Fruit fly (Drosophila melanogaster): ENCODE data around the gene Sms.

Sms gene

dm6 chr3L:12267332-12267914, 9.6 kb downstream of the Sms start, which contains the start of gene CG32100 (continued):
- TF ChIP-seq Dip3 (GFP tag; optimal IDR thresholded peaks at IDR 0.05), result no peak
- no peak for TF ChIP-seq CG2889 (GFP tag; IDR thresholded peaks at IDR 0.05)
- no peak for TF ChIP-seq CG11093 (GFP tag; IDR thresholded peaks at IDR 0.05)
- no peak for TF ChIP-seq ap (GFP tag; IDR thresholded peaks at IDR 0.05)
- TF ChIP-seq Kr (GFP tag; optimal IDR thresholded peaks at IDR 0.05), result no peak
- TF ChIP-seq tx (GFP tag; optimal IDR thresholded peaks at IDR 0.05), result no peak
- TF ChIP-seq caup (GFP tag; optimal IDR thresholded peaks at IDR 0.05; ENCODE audit: severe bottlenecking), result no peak
- TF ChIP-seq CG4617 (GFP tag; optimal IDR thresholded peaks at IDR 0.05; ENCODE audit: borderline replicate concordance), result peak; percentile 27
- no peak for TF ChIP-seq Deaf1 (tag; optimal IDR thresholded peaks at IDR 0.05)
- no peak for TF ChIP-seq CG17361 (GFP tag; IDR thresholded peaks at IDR 0.05)
- peak; percentile 37; the same call in 1 of the 2 replicates for TF ChIP-seq CG13287 (GFP tag; IDR thresholded peaks at IDR 0.05; ENCODE audit: partially characterized antibody)
- no peak for TF ChIP-seq CG10274 (GFP tag; optimal IDR thresholded peaks at IDR 0.05)
- TF ChIP-seq Dp (GFP tag; optimal IDR thresholded peaks at IDR 0.05), result peak; percentile 92
- TF ChIP-seq ranshi (GFP tag; IDR thresholded peaks at IDR 0.05), result no peak
- TF ChIP-seq Trl (optimal IDR thresholded peaks at IDR 0.05), result no peak
- no peak for TF ChIP-seq Trl (GFP tag; optimal IDR thresholded peaks at IDR 0.05)
- no peak for TF ChIP-seq Vsx1 (GFP tag; optimal IDR thresholded peaks at IDR 0.05)
- peak; percentile 83 for TF ChIP-seq sqz (GFP tag; optimal IDR thresholded peaks at IDR 0.05)
- TF ChIP-seq MESR4 (GFP tag; optimal IDR thresholded peaks at IDR 0.05), result peak; percentile 69
- no peak for TF ChIP-seq CG3163 (GFP tag; optimal IDR thresholded peaks at IDR 0.05)
- no peak for TF ChIP-seq Meics (GFP tag; optimal IDR thresholded peaks at IDR 0.05)
- peak; percentile 47 to 91 for TF ChIP-seq crp (GFP tag; optimal IDR thresholded peaks at IDR 0.05)
- no peak for TF ChIP-seq CG11456 (GFP tag; IDR thresholded peaks at IDR 0.05)
- TF ChIP-seq Six4 (GFP tag; optimal IDR thresholded peaks at IDR 0.05), result no peak
- no peak for TF ChIP-seq Usf (GFP tag; optimal IDR thresholded peaks at IDR 0.05)
- TF ChIP-seq shn (GFP tag; optimal IDR thresholded peaks at IDR 0.05), result no peak
- TF ChIP-seq CG10209 (GFP tag; optimal IDR thresholded peaks at IDR 0.05), result no peak
- TF ChIP-seq CG9797 (GFP tag; optimal IDR thresholded peaks at IDR 0.05), result peak; percentile 67
- TF ChIP-seq CG10543 (GFP tag; optimal IDR thresholded peaks at IDR 0.05), result no peak

dm6 chr3L:12266343-12267287, 10.4 kb downstream of the Sms start, which contains the start of gene app:
TSS of gene app (minus strand) at chr3L:12266841.
- TF ChIP-seq B-H1 (GFP tag; IDR thresholded peaks at IDR 0.05) (peak; percentile 88), mld (GFP tag; IDR thresholded peaks at IDR 0.05; ENCODE audit: partially characterized antibody) (no peak), MBD-R2 (GFP tag; IDR thresholded peaks at IDR 0.05) (peak; percentile 59; the same call in 1 of the 2 replicates), lilli (GFP tag; optimal IDR thresholded peaks at IDR 0.05) (peak; percentile 85), CG14014 (GFP tag; IDR thresholded peaks at IDR 0.05) (peak; percentile 93), Antp (GFP tag; optimal IDR thresholded peaks at IDR 0.05) (peak; percentile 74), CG7556 (GFP tag; optimal IDR thresholded peaks at IDR 0.05) (peak; percentile 81), CG12659 (GFP tag; optimal IDR thresholded peaks at IDR 0.05) (peak; percentile 91), BEAF-32 (GFP tag; optimal IDR thresholded peaks at IDR 0.05) (peak; percentile 23), cwo (GFP tag; optimal IDR thresholded peaks at IDR 0.05) (peak; percentile 76), CG7839 (tag; optimal IDR thresholded peaks at IDR 0.05) (peak; percentile 89), CG10462 (GFP tag; optimal IDR thresholded peaks at IDR 0.05) (peak; percentile 74), fd3F (GFP tag; optimal IDR thresholded peaks at IDR 0.05) (peak; percentile 88), Mad (GFP tag; optimal IDR thresholded peaks at IDR 0.05) (peak; percentile 80), pum (GFP tag; optimal IDR thresholded peaks at IDR 0.05) (peak; percentile 75), Asciz (GFP tag; optimal IDR thresholded peaks at IDR 0.05) (peak; percentile 74), CG17385 (GFP tag; optimal IDR thresholded peaks at IDR 0.05) (peak; percentile 83), CG12236 (GFP tag; optimal IDR thresholded peaks at IDR 0.05) (peak; percentile 17), amos (GFP tag; IDR thresholded peaks at IDR 0.05; ENCODE audit: partially characterized antibody) (no peak; the same call in 1 of the 2 replicates)

Measured in whole organism, embryonic.